Worm (Caenorhabditis elegans): ENCODE data around the gene lron-12.

The lron-12 gene

ce11 chrIII:12138235-12138634 is 20.0 kb upstream of the lron-12 start:
- no peak for TF ChIP-seq unc-62 (GFP tag; optimal IDR thresholded peaks at IDR 0.05)

ce11 chrIII:12137515-12137914 is 19.2 kb upstream of the lron-12 start:
- TF ChIP-seq unc-62 (GFP tag; optimal IDR thresholded peaks at IDR 0.05): no peak

- no peak for TF ChIP-seq unc-62 (GFP tag; optimal IDR thresholded peaks at IDR 0.05)
Measured at ce11 chrIII:12137095-12137494, 18.8 kb upstream of the lron-12 start.

- TF ChIP-seq unc-62 (GFP tag; optimal IDR thresholded peaks at IDR 0.05): no peak
Measured at ce11 chrIII:12135580-12135979, 17.3 kb upstream of the lron-12 start.

- no peak for TF ChIP-seq unc-62 (GFP tag; optimal IDR thresholded peaks at IDR 0.05)
Measured at ce11 chrIII:12133121-12133520, 14.8 kb upstream of the lron-12 start.

- TF ChIP-seq unc-62 (GFP tag; optimal IDR thresholded peaks at IDR 0.05): no peak
Measured at ce11 chrIII:12131751-12132150, 13.5 kb upstream of the lron-12 start.

ce11 chrIII:12130769-12131168 is 12.5 kb upstream of the lron-12 start:
- no peak for TF ChIP-seq unc-62 (GFP tag; optimal IDR thresholded peaks at IDR 0.05)

ce11 chrIII:12130052-12130451 is 11.8 kb upstream of the lron-12 start, which contains the start of gene Y75B8A.6:
Gene Y75B8A.6, minus strand, starts transcription at chrIII:12130343.
- TF ChIP-seq unc-62 (GFP tag; optimal IDR thresholded peaks at IDR 0.05): no peak

ce11 chrIII:12124392-12124791 is 6.1 kb upstream of the lron-12 start:
- no peak for TF ChIP-seq unc-62 (GFP tag; optimal IDR thresholded peaks at IDR 0.05)

- no peak for TF ChIP-seq unc-62 (GFP tag; optimal IDR thresholded peaks at IDR 0.05)
Measured at ce11 chrIII:12123427-12123826, 5.1 kb upstream of the lron-12 start.

ce11 chrIII:12121177-12121576 is 2.9 kb upstream of the lron-12 start:
- no peak for TF ChIP-seq unc-62 (GFP tag; optimal IDR thresholded peaks at IDR 0.05)

- no peak for TF ChIP-seq unc-62 (GFP tag; optimal IDR thresholded peaks at IDR 0.05)
Measured at ce11 chrIII:12119625-12120024, 1.3 kb upstream of the lron-12 start.

- TF ChIP-seq unc-62 (GFP tag; optimal IDR thresholded peaks at IDR 0.05): no peak
Measured at ce11 chrIII:12107441-12107840, 10.8 kb downstream of the lron-12 start, which contains the start of the genes cest-12 and lonp-2. Gene cest-12, minus strand, starts transcription at chrIII:12107541. Gene lonp-2, plus strand, starts transcription at chrIII:12107774.

ce11 chrIII:12094158-12094856 is 24.0 kb downstream of the lron-12 start:
- no peak for TF ChIP-seq unc-62 (GFP tag; optimal IDR thresholded peaks at IDR 0.05)

ce11 chrIII:12092595-12092994 is 25.7 kb downstream of the lron-12 start:
- no peak for TF ChIP-seq unc-62 (GFP tag; optimal IDR thresholded peaks at IDR 0.05)

- no peak for TF ChIP-seq unc-62 (GFP tag; optimal IDR thresholded peaks at IDR 0.05)
Measured at ce11 chrIII:12087564-12087963, 30.7 kb downstream of the lron-12 start.

- TF ChIP-seq unc-62 (GFP tag; optimal IDR thresholded peaks at IDR 0.05): no peak
Measured at ce11 chrIII:12084749-12085307, 33.5 kb downstream of the lron-12 start.

Data from whole organism, dauer.